1 worm cellular context compared by ENCODE assay signal in the genomic region with DNA sequence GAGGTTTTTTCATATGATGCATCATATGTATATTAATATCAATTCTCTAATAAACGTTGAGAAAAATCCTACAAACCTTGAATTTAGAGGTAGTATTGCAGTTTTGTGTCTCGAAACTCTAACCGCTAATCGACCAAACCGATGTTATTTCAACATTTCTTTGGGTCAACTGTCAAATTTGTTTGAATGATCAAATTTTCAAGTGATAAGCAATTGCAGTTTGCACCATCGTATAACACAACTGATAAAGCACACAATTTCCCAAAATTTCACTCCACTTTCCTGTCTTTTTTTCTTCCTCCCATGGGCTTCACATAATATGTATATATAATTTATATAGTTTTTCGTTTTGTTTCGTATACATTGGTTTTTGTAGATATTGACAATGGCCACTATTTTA.
TF ChIP-seq lines count a peak whose summit lies in the region.

A gene (minus strand): TSS at position 161 of the 400 bp plus-strand sequence.
A gene (plus strand): TSS at position 279 of the 400 bp plus-strand sequence.

TF ChIP-seq in whole organism, L4 larva, 104 proteins besides CTCF, POLR2A, EP300 and RAD21 (continued from another document):
- TF ChIP-seq ztf-11 (tag; optimal IDR thresholded peaks at IDR 0.05; lab: Kevin White, UChicago): no peak
- no peak for TF ChIP-seq lim-7 (GFP tag; IDR thresholded peaks at IDR 0.05; lab: Robert Waterston, UW)
- TF ChIP-seq lin-13 (GFP tag; optimal IDR thresholded peaks at IDR 0.05; lab: Kevin White, UChicago): no peak
- no peak for TF ChIP-seq cey-2 (tag; optimal IDR thresholded peaks at IDR 0.05; lab: Kevin White, UChicago; ENCODE audit: borderline replicate concordance, insufficient read depth)
- TF ChIP-seq mes-2 (tag; optimal IDR thresholded peaks at IDR 0.05; lab: Kevin White, UChicago; ENCODE audit: poor library complexity, severe bottlenecking): no peak
- TF ChIP-seq lin-39 (tag; optimal IDR thresholded peaks at IDR 0.05; lab: Kevin White, UChicago): no peak
- no peak for TF ChIP-seq hif-1 (tag; optimal IDR thresholded peaks at IDR 0.05; lab: Kevin White, UChicago)
